Worm (Caenorhabditis elegans) whole organism, late embryonic: ENCODE results near the gene klo-1.

Experiments
- F13H6.1 ChIP-seq: sonication (generic microtip); optimal IDR thresholded peaks from 2 replicates; lab custom pipeline; 2016; ENCODE audit warnings: missing genetic modification characterization, missing compliant biosample characterization
- Y22D7AL.16 ChIP-seq: sonication (generic microtip); optimal IDR thresholded peaks from 2 replicates; lab custom pipeline; 2016; ENCODE audit warnings: missing genetic modification characterization, missing compliant biosample characterization
- ama-1 ChIP-seq: fragments of 150-350 bp; optimal IDR thresholded peaks from 2 replicates; lab custom pipeline; 2014
- ceh-19 ChIP-seq: fragments of 200-800 bp; sonication (Bioruptor generic); optimal IDR thresholded peaks from 2 replicates; lab custom pipeline; 2018; ENCODE audit warnings: mild to moderate bottlenecking, missing genetic modification characterization, missing compliant biosample characterization
- ceh-24 ChIP-seq: sonication (generic microtip); optimal IDR thresholded peaks from 2 replicates; lab custom pipeline; 2016; ENCODE audit warnings: mild to moderate bottlenecking, missing genetic modification characterization, missing compliant biosample characterization
- fkh-10 ChIP-seq: fragments of 150-350 bp; optimal IDR thresholded peaks from 2 replicates; lab custom pipeline; 2014; ENCODE audit warnings: missing biosample characterization, missing genetic modification reagents, missing genetic modification characterization
- madf-2 ChIP-seq: sonication (generic microtip); optimal IDR thresholded peaks from 2 replicates; lab custom pipeline; 2017; ENCODE audit warnings: missing genetic modification characterization, missing compliant biosample characterization
- nhr-232 ChIP-seq: sonication (generic microtip); optimal IDR thresholded peaks from 2 replicates; lab custom pipeline; 2016; ENCODE audit warnings: missing genetic modification characterization, missing compliant biosample characterization
- pag-3 ChIP-seq: sonication (generic microtip); optimal IDR thresholded peaks from 2 replicates; lab custom pipeline; 2016; ENCODE audit warnings: missing compliant biosample characterization, missing genetic modification characterization, borderline replicate concordance
- pha-4 ChIP-seq: fragments of 150-350 bp; optimal IDR thresholded peaks from 2 replicates; lab custom pipeline; 2018; ENCODE audit warnings: missing biosample characterization, missing genetic modification reagents, missing genetic modification characterization
- rnt-1 ChIP-seq: sonication (generic microtip); optimal IDR thresholded peaks from 2 replicates; lab custom pipeline; 2016; ENCODE audit warnings: missing genetic modification characterization, missing compliant biosample characterization

DNA sequence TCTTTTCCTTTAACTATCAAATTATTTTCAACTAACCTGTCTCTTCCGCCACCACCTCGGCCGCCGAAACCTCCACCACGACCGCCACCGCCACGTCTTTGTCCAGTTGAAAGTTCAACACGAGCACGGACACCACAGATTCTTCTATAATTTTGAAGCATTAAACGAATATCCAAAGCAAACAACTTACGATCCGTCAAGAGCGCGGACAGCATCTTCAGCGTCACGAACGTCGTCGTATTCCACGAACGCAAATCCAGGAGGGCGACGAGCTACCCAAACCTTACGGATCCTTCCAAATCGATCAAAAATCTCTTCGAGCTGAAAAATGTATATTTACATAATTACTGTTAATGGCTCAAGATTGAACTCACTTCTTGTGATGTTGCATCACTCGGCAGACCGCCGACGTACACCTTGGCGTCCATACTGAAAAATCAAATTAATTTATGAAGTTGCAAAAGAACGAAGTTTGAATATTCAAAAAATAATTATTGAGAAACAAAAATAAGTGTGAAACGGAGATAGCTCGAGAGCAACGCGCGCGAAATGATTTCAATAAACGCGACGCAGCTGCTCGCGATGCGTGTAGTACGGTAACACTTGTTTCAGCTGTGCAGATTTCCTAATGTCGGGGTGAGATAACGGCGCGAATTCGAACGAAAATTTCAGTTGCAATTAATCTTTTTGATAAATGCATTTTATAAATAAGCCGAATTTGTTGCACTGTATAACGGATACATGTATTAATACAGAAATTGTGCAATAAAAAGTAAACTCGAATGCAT lies 43.0 kb upstream of the klo-1 start, which contains the start of gene rsp-6:
- TF ChIP-seq pha-4 (tag; lab: Kevin White, UChicago) (no peak), ceh-19 (GFP tag; lab: Kevin White, UChicago) (no peak), fkh-10 (no peak), pag-3 (tag; lab: Kevin White, UChicago) (no peak), nhr-232 (no peak), F13H6.1 (tag; lab: Kevin White, UChicago) (no peak), rnt-1 (tag; lab: Kevin White, UChicago) (no peak), Y22D7AL.16 (tag; lab: Kevin White, UChicago) (no peak), madf-2 (tag; lab: Kevin White, UChicago) (no peak), ceh-24 (tag; lab: Kevin White, UChicago) (no peak), ama-1 (lab: Kevin White, UChicago) (no peak)
